Worm (Caenorhabditis elegans) whole organism, L4 larva: Measurements from ENCODE around the gene ctsa-3.1.

Source experiments
- T20F7.1 ChIP-seq: fragments of 200-800 bp; sonication (Bioruptor generic); optimal IDR thresholded peaks from 2 replicates; lab custom pipeline; 2018; ENCODE audit warnings: mild to moderate bottlenecking, missing genetic modification characterization, missing compliant biosample characterization
- T26A8.4 ChIP-seq: fragments of 200-800 bp; sonication (Bioruptor generic); IDR thresholded peaks from 2 replicates; pipeline ENCODE4 v1.3.6; 2022; ENCODE audit warnings: missing genetic modification characterization, missing compliant biosample characterization
- Y105C5A.15 ChIP-seq: fragments of 200-800 bp; sonication (Bioruptor generic); IDR thresholded peaks from 2 replicates; pipeline ENCODE4 v1.3.6; 2022; ENCODE audit warnings: missing genetic modification characterization, missing compliant biosample characterization
- Y5F2A.4 ChIP-seq: fragments of 200-800 bp; sonication (Bioruptor generic); optimal IDR thresholded peaks from 2 replicates; lab custom pipeline; 2018; ENCODE audit warnings: mild to moderate bottlenecking, missing genetic modification characterization, missing compliant biosample characterization
- Y75B8A.6 ChIP-seq: fragments of 200-800 bp; sonication (Bioruptor generic); IDR thresholded peaks from 2 replicates; pipeline ENCODE4 v1.3.6; 2022; ENCODE audit warnings: missing genetic modification reagents, missing genetic modification characterization, missing compliant biosample characterization
- ZK337.2 ChIP-seq: fragments of 200-800 bp; sonication (Bioruptor generic); IDR thresholded peaks from 2 replicates; pipeline ENCODE4 v1.3.6; 2022; ENCODE audit warnings: missing genetic modification reagents, missing genetic modification characterization, missing compliant biosample characterization
- aha-1 ChIP-seq: fragments of 150-350 bp; peaks from one replicate; lab custom pipeline; 2014; ENCODE audit warnings: missing biosample characterization, missing genetic modification characterization
- aly-2 ChIP-seq: sonication (generic microtip); optimal IDR thresholded peaks from 2 replicates; lab custom pipeline; 2018; ENCODE audit warnings: missing biosample characterization, missing genetic modification characterization
- ama-1 ChIP-seq: fragments of 150-350 bp; optimal IDR thresholded peaks from 2 replicates; lab custom pipeline; 2014; ENCODE audit warnings: inconsistent platforms, mixed read lengths
- attf-4 ChIP-seq: sonication (generic microtip); optimal IDR thresholded peaks from 3 replicates; lab custom pipeline; 2017; ENCODE audit warnings: missing biosample characterization, missing genetic modification characterization
- ceh-20 ChIP-seq: fragments of 200-800 bp; sonication (Bioruptor generic); IDR thresholded peaks from 2 replicates; pipeline ENCODE4 v1.3.6; 2022; ENCODE audit warnings: missing genetic modification reagents, missing genetic modification characterization, missing compliant biosample characterization
- ceh-62 ChIP-seq: sonication (generic microtip); optimal IDR thresholded peaks from 2 replicates; lab custom pipeline; 2017; ENCODE audit warnings: missing biosample characterization, missing genetic modification characterization
- ctbp-1 ChIP-seq: fragments of 200-800 bp; sonication (Bioruptor generic); IDR thresholded peaks from 2 replicates; pipeline ENCODE4 v1.3.6; 2022; ENCODE audit warnings: missing genetic modification reagents, missing genetic modification characterization, missing compliant biosample characterization
- daf-12 ChIP-seq: fragments of 150-350 bp; optimal IDR thresholded peaks from 2 replicates; lab custom pipeline; 2014; ENCODE audit warnings: missing biosample characterization, missing genetic modification reagents, missing genetic modification characterization
- dmd-8 ChIP-seq: fragments of 200-800 bp; sonication (Bioruptor generic); IDR thresholded peaks from 2 replicates; pipeline ENCODE4 v1.3.6; 2022; ENCODE audit warnings: missing genetic modification characterization, missing compliant biosample characterization
- dpl-1 ChIP-seq: fragments of 150-350 bp; optimal IDR thresholded peaks from 2 replicates; lab custom pipeline; 2014; ENCODE audit warnings: missing biosample characterization, missing genetic modification reagents, missing genetic modification characterization
- dve-1 ChIP-seq: sonication (generic microtip); optimal IDR thresholded peaks from 2 replicates; lab custom pipeline; 2017; ENCODE audit warnings: antibody characterized with exemption, mild to moderate bottlenecking, missing genetic modification characterization, missing compliant biosample characterization; ENCODE audit not compliant: insufficient read depth
- egl-43 ChIP-seq: fragments of 200-800 bp; sonication (Bioruptor generic); IDR thresholded peaks from 2 replicates; pipeline ENCODE4 v1.3.6; 2022; ENCODE audit warnings: missing genetic modification reagents, missing genetic modification characterization, missing compliant biosample characterization
- fos-1 ChIP-seq: fragments of 150-350 bp; optimal IDR thresholded peaks from 2 replicates; lab custom pipeline; 2014; ENCODE audit warnings: missing biosample characterization, missing genetic modification characterization
- gei-8 ChIP-seq: fragments of 200-800 bp; sonication (Bioruptor generic); optimal IDR thresholded peaks from 2 replicates; lab custom pipeline; 2018; ENCODE audit warnings: mild to moderate bottlenecking, missing genetic modification characterization, missing compliant biosample characterization
- hlh-11 ChIP-seq: fragments of 200-800 bp; sonication (Bioruptor generic); optimal IDR thresholded peaks from 2 replicates; lab custom pipeline; 2018; ENCODE audit warnings: mild to moderate bottlenecking, missing genetic modification characterization, missing compliant biosample characterization
- hlh-30 ChIP-seq: sonication (generic microtip); optimal IDR thresholded peaks from 2 replicates; lab custom pipeline; 2017; ENCODE audit warnings: antibody characterized with exemption, mild to moderate bottlenecking, missing genetic modification characterization, missing compliant biosample characterization; ENCODE audit not compliant: insufficient read depth
- hmg-1.1 ChIP-seq: fragments of 200-800 bp; sonication (Bioruptor generic); IDR thresholded peaks from 2 replicates; pipeline ENCODE4 v1.3.6; 2022; ENCODE audit warnings: missing genetic modification reagents, missing genetic modification characterization, missing compliant biosample characterization
- jun-1 ChIP-seq: fragments of 150-350 bp; optimal IDR thresholded peaks from 2 replicates; lab custom pipeline; 2014; ENCODE audit warnings: missing biosample characterization, missing genetic modification reagents, missing genetic modification characterization
- lim-7 ChIP-seq: fragments of 200-800 bp; sonication (Bioruptor generic); IDR thresholded peaks from 2 replicates; pipeline ENCODE4 v1.3.6; 2022; ENCODE audit warnings: missing genetic modification characterization, missing compliant biosample characterization
- madf-9 ChIP-seq: fragments of 200-800 bp; sonication (Bioruptor generic); conservative IDR thresholded peaks from 2 replicates; pipeline ENCODE4 v1.3.6; 2022; ENCODE audit warnings: missing genetic modification reagents, missing genetic modification characterization, missing compliant biosample characterization
- mdt-29 ChIP-seq: fragments of 200-800 bp; sonication (Bioruptor generic); IDR thresholded peaks from 2 replicates; pipeline ENCODE4 v1.3.6; 2022; ENCODE audit warnings: missing genetic modification reagents, missing genetic modification characterization, missing compliant biosample characterization
- nhr-10 ChIP-seq: fragments of 150-350 bp; optimal IDR thresholded peaks from 2 replicates; lab custom pipeline; 2014; ENCODE audit warnings: missing biosample characterization, missing genetic modification characterization
- nhr-11 ChIP-seq: fragments of 150-350 bp; optimal IDR thresholded peaks from 2 replicates; lab custom pipeline; 2014; ENCODE audit warnings: missing biosample characterization, missing genetic modification characterization
- nhr-237 ChIP-seq: sonication (generic microtip); optimal IDR thresholded peaks from 2 replicates; lab custom pipeline; 2017; ENCODE audit warnings: missing biosample characterization, missing genetic modification characterization
- nhr-28 ChIP-seq: fragments of 150-350 bp; optimal IDR thresholded peaks from 2 replicates; lab custom pipeline; 2014; ENCODE audit warnings: missing biosample characterization, missing genetic modification characterization
- nhr-41 ChIP-seq: fragments of 200-800 bp; sonication (Bioruptor generic); IDR thresholded peaks from 2 replicates; pipeline ENCODE4 v1.3.6; 2022; ENCODE audit warnings: missing genetic modification reagents, missing genetic modification characterization, missing compliant biosample characterization
- nhr-48 ChIP-seq: sonication (generic microtip); optimal IDR thresholded peaks from 2 replicates; lab custom pipeline; 2016; ENCODE audit warnings: mild to moderate bottlenecking, missing genetic modification characterization, missing compliant biosample characterization
- nhr-76 ChIP-seq: fragments of 150-350 bp; optimal IDR thresholded peaks from 2 replicates; lab custom pipeline; 2014; ENCODE audit warnings: missing biosample characterization, missing genetic modification characterization
- nhr-77 ChIP-seq: fragments of 150-350 bp; optimal IDR thresholded peaks from 2 replicates; lab custom pipeline; 2014; ENCODE audit warnings: missing biosample characterization, missing genetic modification characterization
- pha-4 ChIP-seq, 2 experiments: fragments of 150-350 bp in 1 of 2; fragments of 200-800 bp in 1 of 2; sonication (Bioruptor generic) in 1 of 2; IDR thresholded peaks in 1 of 2; optimal IDR thresholded peaks in 1 of 2; 2 replicates each; pipeline versions ENCODE4 v1.3.6 to Lab custom; 2014 to 2022; ENCODE audit warnings: missing genetic modification characterization in 2 of 2, missing genetic modification reagents in 2 of 2, missing biosample characterization in 1 of 2, missing compliant biosample characterization in 1 of 2
- rbr-2 ChIP-seq: sonication (generic microtip); optimal IDR thresholded peaks from 2 replicates; lab custom pipeline; 2016; ENCODE audit warnings: missing genotype, missing genetic modification characterization, missing compliant biosample characterization
- saeg-2 ChIP-seq: fragments of 200-800 bp; sonication (Bioruptor generic); IDR thresholded peaks from 2 replicates; pipeline ENCODE4 v1.3.6; 2022; ENCODE audit warnings: missing genetic modification reagents, missing genetic modification characterization, missing compliant biosample characterization
- set-16 ChIP-seq: fragments of 200-800 bp; sonication (Bioruptor generic); IDR thresholded peaks from 2 replicates; pipeline ENCODE4 v1.3.6; 2022; ENCODE audit warnings: missing genetic modification reagents, missing genetic modification characterization, missing compliant biosample characterization
- skn-1 ChIP-seq: fragments of 150-350 bp; optimal IDR thresholded peaks from 2 replicates; lab custom pipeline; 2014; ENCODE audit warnings: missing biosample characterization, missing genetic modification characterization
- snpc-4 ChIP-seq: fragments of 150-350 bp; optimal IDR thresholded peaks from 2 replicates; lab custom pipeline; 2014; ENCODE audit warnings: missing biosample characterization, missing genetic modification characterization
- spr-1 ChIP-seq: sonication (generic microtip); optimal IDR thresholded peaks from 2 replicates; lab custom pipeline; 2016; ENCODE audit warnings: mild to moderate bottlenecking, missing genetic modification characterization, missing compliant biosample characterization
- tag-97 ChIP-seq: fragments of 200-800 bp; sonication (Bioruptor generic); IDR thresholded peaks from 2 replicates; pipeline ENCODE4 v1.3.6; 2022; ENCODE audit warnings: missing genetic modification characterization, missing compliant biosample characterization
- unc-130 ChIP-seq: sonication (generic microtip); optimal IDR thresholded peaks from 2 replicates; lab custom pipeline; 2016; ENCODE audit warnings: missing genetic modification reagents, missing genetic modification characterization, missing compliant biosample characterization
- unc-62 ChIP-seq, 3 experiments: fragments of 150-350 bp in 1 of 3; sonication (generic microtip); optimal IDR thresholded peaks in 2 of 3; peaks in 1 of 3; 1 replicate in 1 of 3; 2 replicates in 2 of 3; lab custom pipeline; 2014 to 2017; ENCODE audit warnings: missing biosample characterization in 3 of 3, missing genetic modification characterization in 3 of 3, missing genetic modification reagents in 3 of 3, missing genotype in 1 of 3
- vab-7 ChIP-seq: fragments of 200-800 bp; sonication (Bioruptor generic); IDR thresholded peaks from 2 replicates; pipeline ENCODE4 v1.3.6; 2022; ENCODE audit warnings: missing genetic modification reagents, missing genetic modification characterization, missing compliant biosample characterization
- zfp-2 ChIP-seq: sonication (generic microtip); optimal IDR thresholded peaks from 2 replicates; lab custom pipeline; 2016; ENCODE audit warnings: mild to moderate bottlenecking, missing genetic modification characterization, missing compliant biosample characterization
- zfp-3 ChIP-seq: fragments of 200-800 bp; sonication (Bioruptor generic); conservative IDR thresholded peaks from 2 replicates; pipeline ENCODE4 v1.3.6; 2022; ENCODE audit warnings: missing genetic modification reagents, missing genetic modification characterization, missing compliant biosample characterization
- ztf-7 ChIP-seq: fragments of 150-350 bp; optimal IDR thresholded peaks from 2 replicates; lab custom pipeline; 2014; ENCODE audit warnings: missing biosample characterization, missing genetic modification characterization

The ctsa-3.1 gene

DNA sequence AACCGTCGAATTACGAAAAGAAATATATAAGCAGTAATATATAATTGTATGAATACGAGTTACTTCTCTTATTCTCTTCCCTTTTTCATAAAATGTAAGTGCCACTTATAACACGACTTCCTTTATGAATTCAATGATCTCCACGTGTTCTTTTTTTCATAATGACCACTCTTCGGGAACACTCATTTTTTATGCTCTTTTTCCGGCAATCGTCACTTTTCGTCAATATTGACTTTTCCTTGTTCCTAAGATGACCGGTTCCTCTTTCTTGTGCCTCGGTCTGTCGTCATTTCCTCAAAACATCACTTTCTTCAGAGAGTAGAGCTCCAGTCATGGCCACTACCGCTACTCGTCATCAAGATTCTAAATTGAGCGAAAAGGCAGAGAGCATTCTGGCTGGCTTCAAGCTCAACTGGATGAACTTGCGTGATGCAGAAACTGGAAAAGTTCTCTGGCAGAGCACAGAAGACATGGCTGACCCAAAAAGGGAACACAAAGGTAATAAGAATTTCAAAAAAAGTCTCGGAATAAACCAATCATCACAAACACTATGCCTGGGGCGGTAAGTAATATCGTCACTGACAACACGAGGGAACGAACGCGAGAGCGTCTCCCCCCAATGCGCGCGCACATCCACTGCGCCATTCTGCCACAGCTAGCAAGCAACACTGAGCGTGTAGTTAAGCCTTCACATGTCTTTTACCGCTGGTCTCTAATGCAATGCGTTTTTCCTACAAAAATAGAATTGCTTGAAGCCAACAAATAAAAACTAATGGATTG, 49.0 kb upstream of the ctsa-3.1 start, which contains the start of gene pdl-1 (continued):
- peak; percentile 74; the same call in 1 of the 2 replicates for TF ChIP-seq ceh-20
- peak; percentile 94 for TF ChIP-seq Y5F2A.4 (GFP tag; lab: Kevin White, UChicago)
- peak; percentile 85 for TF ChIP-seq mdt-29
- peak; percentile 96 for TF ChIP-seq pha-4 (GFP tag; IDR thresholded peaks at IDR 0.05; lab: Robert Waterston, UW)
- peak; percentile 58 for TF ChIP-seq pha-4 (tag; optimal IDR thresholded peaks at IDR 0.05; lab: Kevin White, UChicago)
- no peak for TF ChIP-seq jun-1
- no peak for TF ChIP-seq nhr-76 (tag; lab: Kevin White, UChicago)
- TF ChIP-seq unc-130 = peak; percentile 57
- peak; percentile 57 for TF ChIP-seq nhr-11 (tag; lab: Kevin White, UChicago)
- peak; percentile 58 for TF ChIP-seq hlh-30 (tag; lab: Kevin White, UChicago)
- peak; percentile 54; the same call in 1 of the 2 replicates for TF ChIP-seq set-16 (GFP tag; lab: Robert Waterston, UW)
- TF ChIP-seq aha-1 (tag; lab: Kevin White, UChicago) = peak; percentile 67
- TF ChIP-seq nhr-41 (GFP tag; lab: Robert Waterston, UW) = peak; percentile 86
- TF ChIP-seq snpc-4 (tag; lab: Kevin White, UChicago) = no peak
- peak; percentile 84 for TF ChIP-seq rbr-2
- peak; percentile 86 for TF ChIP-seq Y75B8A.6 (GFP tag; lab: Robert Waterston, UW)
- TF ChIP-seq madf-9 = peak; percentile 76
- peak; percentile 76 for TF ChIP-seq nhr-48
- peak; percentile 40 for TF ChIP-seq nhr-77
- no peak for TF ChIP-seq nhr-237 (tag; lab: Kevin White, UChicago)
- TF ChIP-seq T20F7.1 = peak; percentile 67
- TF ChIP-seq gei-8 = peak; percentile 91
- TF ChIP-seq egl-43 (GFP tag; lab: Robert Waterston, UW) = peak; percentile 98
- no peak for TF ChIP-seq tag-97
- peak; percentile 93 for TF ChIP-seq T26A8.4 (GFP tag; lab: Robert Waterston, UW)
- TF ChIP-seq fos-1 (tag; lab: Kevin White, UChicago) = no peak
- 0 out of 2 replicates have a peak, but pooled peaks have one; percentile 68 for TF ChIP-seq Y105C5A.15 (GFP tag; lab: Robert Waterston, UW)
- no peak for TF ChIP-seq daf-12 (tag; lab: Kevin White, UChicago)
- peak; percentile 60 for TF ChIP-seq hlh-11 (tag; lab: Kevin White, UChicago)
- peak; percentile 61 for TF ChIP-seq dve-1 (tag; lab: Kevin White, UChicago)
- TF ChIP-seq aly-2 = no peak
- TF ChIP-seq unc-62 (GFP tag; optimal IDR thresholded peaks at IDR 0.05 in 1 of 2; lab: Kevin White, UChicago) = peak in 1 of 2 experiments; percentile 89
- TF ChIP-seq unc-62 (tag; optimal IDR thresholded peaks at IDR 0.05; lab: Kevin White, UChicago) = peak; percentile 11
- peak; percentile 93 for TF ChIP-seq ctbp-1 (GFP tag; lab: Robert Waterston, UW)
- TF ChIP-seq nhr-28 (tag; lab: Kevin White, UChicago) = peak; percentile 18
- no peak for TF ChIP-seq nhr-10 (tag; lab: Kevin White, UChicago)
- TF ChIP-seq dmd-8 (GFP tag; lab: Robert Waterston, UW) = peak; percentile 97
- peak; percentile 81 for TF ChIP-seq ZK337.2 (GFP tag; lab: Robert Waterston, UW)
- peak; percentile 40 for TF ChIP-seq dpl-1 (GFP tag; lab: Kevin White, UChicago)
- TF ChIP-seq ama-1 (lab: Kevin White, UChicago) = no peak
- peak; percentile 95 for TF ChIP-seq hmg-1.1
- no peak for TF ChIP-seq ceh-62 (tag; lab: Kevin White, UChicago)
- peak; percentile 63; the same call in 1 of the 2 replicates for TF ChIP-seq zfp-3 (GFP tag; lab: Robert Waterston, UW)
- peak; percentile 32 for TF ChIP-seq zfp-2 (tag; lab: Kevin White, UChicago)
- peak; percentile 85 for TF ChIP-seq saeg-2 (GFP tag; lab: Robert Waterston, UW)
- TF ChIP-seq spr-1 (tag; lab: Kevin White, UChicago) = peak; percentile 78
- TF ChIP-seq skn-1 = no peak
- TF ChIP-seq vab-7 (GFP tag; lab: Robert Waterston, UW) = peak; percentile 96
- TF ChIP-seq lim-7 (GFP tag; lab: Robert Waterston, UW) = peak; percentile 99
- peak; percentile 28 for TF ChIP-seq attf-4 (tag; lab: Kevin White, UChicago)
- peak; percentile 40 for TF ChIP-seq ztf-7 (tag; lab: Kevin White, UChicago)
